Fruit fly (Drosophila melanogaster): ENCODE measurements around the gene CycH.
A peak's percentile ranks its signal among the peaks of the same experiment; 100 is the strongest.

CycH gene

DNA sequence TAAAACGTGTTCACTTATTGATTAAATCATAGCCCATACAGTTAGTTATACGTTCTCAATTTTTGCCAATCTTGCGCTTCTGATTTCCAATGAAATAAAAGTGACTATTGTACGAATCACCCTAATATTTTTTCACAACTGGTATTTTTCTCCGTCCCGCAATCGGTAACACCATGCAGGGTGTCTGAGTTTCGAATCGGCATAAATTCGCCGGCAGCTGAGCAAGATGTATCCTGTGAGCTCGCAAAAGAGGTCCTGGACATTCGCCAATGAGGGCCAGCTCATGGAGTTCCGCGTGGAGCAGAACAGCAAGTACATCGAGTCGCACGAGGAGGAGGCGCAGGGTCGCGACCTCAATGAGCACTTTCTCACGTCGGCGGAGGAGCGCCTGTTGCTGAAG lies at the start of gene CycH (continued):
- TF ChIP-seq gsb-n (tag; optimal IDR thresholded peaks at IDR 0.05), result peak; percentile 7
- no peak for TF ChIP-seq Sox102F (GFP tag; optimal IDR thresholded peaks at IDR 0.05)
- no peak for TF ChIP-seq CG4328 (GFP tag; optimal IDR thresholded peaks at IDR 0.05)
- no peak for TF ChIP-seq hb (GFP tag; IDR thresholded peaks at IDR 0.05; ENCODE audit: partially characterized antibody)
- TF ChIP-seq Fer3 (tag; optimal IDR thresholded peaks at IDR 0.05), result no peak
- no peak for TF ChIP-seq gt (GFP tag; IDR thresholded peaks at IDR 0.05)
- no peak for TF ChIP-seq Elba2 (GFP tag; optimal IDR thresholded peaks at IDR 0.05)
- TF ChIP-seq her (GFP tag; optimal IDR thresholded peaks at IDR 0.05), result peak; percentile 46
- TF ChIP-seq CG10274 (GFP tag; optimal IDR thresholded peaks at IDR 0.05), result no peak
- TF ChIP-seq CG34376 (GFP tag; optimal IDR thresholded peaks at IDR 0.05), result no peak
- TF ChIP-seq sisA (GFP tag; IDR thresholded peaks at IDR 0.05), result peak; percentile 19; the same call in 1 of the 2 replicates
- no peak for TF ChIP-seq Dad (GFP tag; optimal IDR thresholded peaks at IDR 0.05)
- peak; percentile 97 for TF ChIP-seq wek (GFP tag; optimal IDR thresholded peaks at IDR 0.05)
- no peak for TF ChIP-seq CG2202 (tag; optimal IDR thresholded peaks at IDR 0.05)
- TF ChIP-seq CG7745 (tag; optimal IDR thresholded peaks at IDR 0.05), result no peak
- peak; percentile 32 for TF ChIP-seq Meics (GFP tag; optimal IDR thresholded peaks at IDR 0.05)
- no peak for TF ChIP-seq CG10565 (GFP tag; optimal IDR thresholded peaks at IDR 0.05)
- no peak for TF ChIP-seq sc (optimal IDR thresholded peaks at IDR 0.05)
- TF ChIP-seq sc (GFP tag; optimal IDR thresholded peaks at IDR 0.05), result no peak
- TF ChIP-seq NC2β (GFP tag; optimal IDR thresholded peaks at IDR 0.05), result no peak
- TF ChIP-seq Neu2 (GFP tag; optimal IDR thresholded peaks at IDR 0.05; ENCODE audit: borderline replicate concordance), result no peak
- peak; percentile 5 for TF ChIP-seq CG8290 (GFP tag; optimal IDR thresholded peaks at IDR 0.05)
- TF ChIP-seq CG8290 (tag; optimal IDR thresholded peaks at IDR 0.05), result no peak
- no peak for TF ChIP-seq Deaf1 (tag; optimal IDR thresholded peaks at IDR 0.05)
- TF ChIP-seq CG2889 (GFP tag; IDR thresholded peaks at IDR 0.05), result no peak
- no peak for TF ChIP-seq mirr (GFP tag; optimal IDR thresholded peaks at IDR 0.05)
- no peak for TF ChIP-seq NK7.1 (GFP tag; optimal IDR thresholded peaks at IDR 0.05)
- no peak for TF ChIP-seq CG32772 (GFP tag; IDR thresholded peaks at IDR 0.05)
- no peak for TF ChIP-seq CG6683 (GFP tag; optimal IDR thresholded peaks at IDR 0.05)
- TF ChIP-seq CG11560 (tag; IDR thresholded peaks at IDR 0.05), result no peak
- TF ChIP-seq HmgD (GFP tag; optimal IDR thresholded peaks at IDR 0.05), result no peak
- no peak for TF ChIP-seq CG7839 (tag; optimal IDR thresholded peaks at IDR 0.05)
- TF ChIP-seq CG9609 (GFP tag; optimal IDR thresholded peaks at IDR 0.05), result no peak
- no peak for TF ChIP-seq sd (tag; optimal IDR thresholded peaks at IDR 0.05)
- peak; percentile 32; the same call in 2 of the 3 replicates for TF ChIP-seq CG6791 (GFP tag; IDR thresholded peaks at IDR 0.05; ENCODE audit: partially characterized antibody)
- TF ChIP-seq CG31388 (GFP tag; optimal IDR thresholded peaks at IDR 0.05), result no peak
- peak; percentile 18 for TF ChIP-seq CG18262 (tag; optimal IDR thresholded peaks at IDR 0.05)
- peak; percentile 62 for TF ChIP-seq CG30403 (GFP tag; optimal IDR thresholded peaks at IDR 0.05)
- TF ChIP-seq CG4404 (GFP tag; IDR thresholded peaks at IDR 0.05), result no peak
- no peak for TF ChIP-seq Ssrp (tag; optimal IDR thresholded peaks at IDR 0.05)
- TF ChIP-seq jing (GFP tag; optimal IDR thresholded peaks at IDR 0.05), result no peak
- no peak for TF ChIP-seq ci (GFP tag; IDR thresholded peaks at IDR 0.05)
- peak; percentile 41 for TF ChIP-seq p53 (GFP tag; optimal IDR thresholded peaks at IDR 0.05)
- no peak for TF ChIP-seq tio (GFP tag; optimal IDR thresholded peaks at IDR 0.05)
- TF ChIP-seq shn (GFP tag; optimal IDR thresholded peaks at IDR 0.05), result no peak
- TF ChIP-seq CG8765 (GFP tag; IDR thresholded peaks at IDR 0.05), result no peak
- no peak for TF ChIP-seq inv (GFP tag; IDR thresholded peaks at IDR 0.05; ENCODE audit: partially characterized antibody)
- TF ChIP-seq CG14667 (GFP tag; IDR thresholded peaks at IDR 0.05), result no peak
- no peak for TF ChIP-seq gro (GFP tag; optimal IDR thresholded peaks at IDR 0.05)
- TF ChIP-seq Side (GFP tag; optimal IDR thresholded peaks at IDR 0.05), result peak; percentile 50
- peak; percentile 19 for TF ChIP-seq CG2116 (GFP tag; optimal IDR thresholded peaks at IDR 0.05)
- TF ChIP-seq lilli (GFP tag; optimal IDR thresholded peaks at IDR 0.05), result peak; percentile 51

All from whole organism, embryonic.